2 worm cellular contexts compared by ENCODE assay signal in genomic region chrIV:8061267-8061666, ce11.
TF ChIP-seq lines count a peak whose summit lies in the region.

No protein-coding gene starts in this region.

TF ChIP-seq in whole organism, L4 larva, 104 proteins besides CTCF, POLR2A, EP300 and RAD21:
- TF ChIP-seq snpc-1.2 (GFP tag; IDR thresholded peaks at IDR 0.05; lab: Robert Waterston, UW) (0 out of 2 replicates have a peak, but pooled peaks have one; percentile 35), zip-2 (tag; optimal IDR thresholded peaks at IDR 0.05; lab: Kevin White, UChicago) (no peak), unc-130 (GFP tag; optimal IDR thresholded peaks at IDR 0.05; lab: Kevin White, UChicago) (peak; percentile 61)

TF ChIP-seq in whole organism, young adult, 124 proteins besides CTCF, POLR2A, EP300 and RAD21:
- TF ChIP-seq snpc-3.4 (tag; optimal IDR thresholded peaks at IDR 0.05; lab: Kevin White, UChicago) (peak; percentile 60), T26A5.8 (tag; optimal IDR thresholded peaks at IDR 0.05; lab: Kevin White, UChicago) (no peak), unc-130 (GFP tag; optimal IDR thresholded peaks at IDR 0.05; lab: Kevin White, UChicago) (no peak), dpl-1 (GFP tag; optimal IDR thresholded peaks at IDR 0.05; lab: Kevin White, UChicago) (peak; percentile 55), efl-1 (GFP tag; optimal IDR thresholded peaks at IDR 0.05; lab: Kevin White, UChicago) (peak; percentile 86), madf-8 (GFP tag; conservative IDR thresholded peaks at IDR 0.05; lab: Robert Waterston, UW) (peak; percentile 93), hrde-1 (tag; optimal IDR thresholded peaks at IDR 0.05; lab: Kevin White, UChicago; ENCODE audit: borderline replicate concordance) (no peak), lsl-1 (GFP tag; optimal IDR thresholded peaks at IDR 0.05; lab: Kevin White, UChicago) (peak; percentile 92), snpc-1.3 (tag; optimal IDR thresholded peaks at IDR 0.05; lab: Kevin White, UChicago; ENCODE audit: insufficient read depth) (peak; percentile 6), ceh-91 (GFP tag; IDR thresholded peaks at IDR 0.05; lab: Robert Waterston, UW) (peak; percentile 78), xnd-1 (tag; optimal IDR thresholded peaks at IDR 0.05; lab: Kevin White, UChicago) (peak; percentile 85), rcor-1 (GFP tag; IDR thresholded peaks at IDR 0.05; lab: Robert Waterston, UW) (peak; percentile 42; the same call in 1 of the 2 replicates), attf-6 (GFP tag; IDR thresholded peaks at IDR 0.05; lab: Robert Waterston, UW) (no peak), F33H1.4 (GFP tag; IDR thresholded peaks at IDR 0.05; lab: Robert Waterston, UW) (peak; percentile 94), D2030.7 (GFP tag; IDR thresholded peaks at IDR 0.05; lab: Robert Waterston, UW) (peak; percentile 72), F23B12.7 (tag; optimal IDR thresholded peaks at IDR 0.05; lab: Kevin White, UChicago; ENCODE audit: insufficient read depth) (peak; percentile 5)

Comparison
In these comparisons a context has a peak if more than half of its experiments do, and no peak if none do; other contexts are left out.
1. Of the 7 proteins assayed by ChIP-seq in both whole organism, young adult and whole organism, L4 larva: peak only in whole organism, young adult: dpl-1; only in whole organism, L4 larva: unc-130; in both: none; in neither: 5.